Worm (Caenorhabditis elegans): ENCODE results near the gene F56A8.4.

ce11 chrIII:13256438-13256928, 6.6 kb upstream of the F56A8.4 start, which contains the start of gene F56A8.3:
- TF ChIP-seq him-1 (tag; optimal IDR thresholded peaks at IDR 0.05), result no peak
- peak; percentile 39 for TF ChIP-seq W03F9.2 (tag; optimal IDR thresholded peaks at IDR 0.05)

Data from whole organism, L4/young adult.